Worm (Caenorhabditis elegans) whole organism, young adult: ENCODE data around the gene srt-33.
"Not testable (repeated sequence)": the region's sequence is repeated elsewhere in the genome, so short reads cannot be mapped to it uniquely, and the experiment has no call there.

Experiments used
- B0019.2 ChIP-seq: fragments of 200-800 bp; sonication (Bioruptor generic); conservative IDR thresholded peaks from 2 replicates; pipeline ENCODE4 v1.3.6; 2022; ENCODE audit warnings: missing genetic modification reagents, missing genetic modification characterization, missing compliant biosample characterization
- C06A6.2 ChIP-seq: fragments of 200-800 bp; sonication (Bioruptor generic); conservative IDR thresholded peaks from 2 replicates; pipeline ENCODE4 v1.3.6; 2022; ENCODE audit warnings: missing genetic modification characterization, missing compliant biosample characterization
- D2030.7 ChIP-seq: fragments of 200-800 bp; sonication (Bioruptor generic); IDR thresholded peaks from 2 replicates; pipeline ENCODE4 v1.3.6; 2022; ENCODE audit warnings: missing genetic modification reagents, missing genetic modification characterization, missing compliant biosample characterization
- F33H1.4 ChIP-seq: fragments of 200-800 bp; sonication (Bioruptor generic); IDR thresholded peaks from 2 replicates; pipeline ENCODE4 v1.3.6; 2022; ENCODE audit warnings: missing genetic modification reagents, missing genetic modification characterization, missing compliant biosample characterization
- F52B5.7 ChIP-seq: sonication (generic microtip); optimal IDR thresholded peaks from 2 replicates; lab custom pipeline; 2016; ENCODE audit warnings: mild to moderate bottlenecking, missing genetic modification characterization, missing compliant biosample characterization
- F57C9.4 ChIP-seq: sonication (generic microtip); optimal IDR thresholded peaks from 2 replicates; lab custom pipeline; 2017; ENCODE audit warnings: mild to moderate bottlenecking, missing genetic modification characterization, missing compliant biosample characterization
- K11D2.4 ChIP-seq: fragments of 200-800 bp; sonication (Bioruptor generic); IDR thresholded peaks from 2 replicates; pipeline ENCODE4 v1.3.6; 2022; ENCODE audit warnings: missing genetic modification reagents, missing genetic modification characterization, missing compliant biosample characterization
- Y56A3A.18 ChIP-seq: fragments of 200-800 bp; sonication (Bioruptor generic); IDR thresholded peaks from 2 replicates; pipeline ENCODE4 v1.3.6; 2022; ENCODE audit warnings: missing genetic modification reagents, missing genetic modification characterization, missing compliant biosample characterization
- Y79H2A.3 ChIP-seq: fragments of 200-800 bp; sonication (Bioruptor generic); conservative IDR thresholded peaks from 2 replicates; pipeline ENCODE4 v1.3.6; 2022; ENCODE audit warnings: missing genetic modification reagents, missing genetic modification characterization, missing compliant biosample characterization
- ZK185.1 ChIP-seq: sonication (generic microtip); optimal IDR thresholded peaks from 2 replicates; lab custom pipeline; 2016; ENCODE audit warnings: mild to moderate bottlenecking, missing genetic modification characterization, missing compliant biosample characterization; ENCODE audit not compliant: poor library complexity, severe bottlenecking
- attf-5 ChIP-seq: fragments of 200-800 bp; sonication (Bioruptor generic); optimal IDR thresholded peaks from 2 replicates; lab custom pipeline; 2018; ENCODE audit warnings: mild to moderate bottlenecking, missing genetic modification characterization, missing compliant biosample characterization
- attf-6 ChIP-seq: fragments of 200-800 bp; sonication (Bioruptor generic); IDR thresholded peaks from 2 replicates; pipeline ENCODE4 v1.3.6; 2022; ENCODE audit warnings: missing genetic modification reagents, missing genetic modification characterization, missing compliant biosample characterization
- dpff-1 ChIP-seq: sonication (generic microtip); optimal IDR thresholded peaks from 2 replicates; lab custom pipeline; 2017; ENCODE audit warnings: mild to moderate bottlenecking, missing genetic modification characterization, missing compliant biosample characterization
- him-1 ChIP-seq: sonication (generic microtip); optimal IDR thresholded peaks from 2 replicates; lab custom pipeline; 2016; ENCODE audit warnings: missing genotype, missing genetic modification reagents, missing genetic modification characterization, missing compliant biosample characterization
- hsf-1 ChIP-seq: fragments of 200-800 bp; sonication (Bioruptor generic); IDR thresholded peaks from 2 replicates; pipeline ENCODE4 v1.3.6; 2022; ENCODE audit warnings: missing genetic modification reagents, missing genetic modification characterization, missing compliant biosample characterization
- lag-1 ChIP-seq: fragments of 200-800 bp; sonication (Bioruptor generic); IDR thresholded peaks from 2 replicates; pipeline ENCODE4 v1.3.6; 2022; ENCODE audit warnings: missing genetic modification reagents, missing genetic modification characterization, missing compliant biosample characterization
- let-526 ChIP-seq: fragments of 200-800 bp; sonication (Bioruptor generic); IDR thresholded peaks from 2 replicates; pipeline ENCODE4 v1.3.6; 2022; ENCODE audit warnings: missing genetic modification reagents, missing genetic modification characterization, missing compliant biosample characterization
- let-607 ChIP-seq, 2 experiments: fragments of 200-800 bp in 1 of 2; sonication (Bioruptor generic) in 1 of 2; sonication (generic microtip) in 1 of 2; optimal IDR thresholded peaks; 2 replicates each; lab custom pipeline; 2016 to 2018; ENCODE audit warnings: mild to moderate bottlenecking in 2 of 2, missing compliant biosample characterization in 2 of 2, missing genetic modification characterization in 2 of 2, moderate library complexity in 2 of 2, missing genotype in 1 of 2
- lin-26 ChIP-seq: fragments of 200-800 bp; sonication (Bioruptor generic); IDR thresholded peaks from 2 replicates; pipeline ENCODE4 v1.3.6; 2022; ENCODE audit warnings: missing genetic modification reagents, missing genetic modification characterization, missing compliant biosample characterization
- lsl-1 ChIP-seq: fragments of 200-800 bp; sonication (Bioruptor generic); optimal IDR thresholded peaks from 2 replicates; lab custom pipeline; 2018; ENCODE audit warnings: mild to moderate bottlenecking, missing genetic modification characterization, moderate library complexity, missing compliant biosample characterization
- madf-6 ChIP-seq: fragments of 200-800 bp; sonication (Bioruptor generic); IDR thresholded peaks from 2 replicates; pipeline ENCODE4 v1.3.6; 2022; ENCODE audit warnings: missing genetic modification reagents, missing genetic modification characterization, missing compliant biosample characterization
- mcd-1 ChIP-seq: fragments of 200-800 bp; sonication (Bioruptor generic); IDR thresholded peaks from 2 replicates; pipeline ENCODE4 v1.3.6; 2022; ENCODE audit warnings: missing genetic modification reagents, missing genetic modification characterization, missing compliant biosample characterization
- mel-28 ChIP-seq: sonication (generic microtip); optimal IDR thresholded peaks from 2 replicates; lab custom pipeline; 2016; ENCODE audit warnings: borderline replicate concordance, mild to moderate bottlenecking, missing genetic modification characterization, missing compliant biosample characterization
- nhr-120 ChIP-seq: fragments of 200-800 bp; sonication (Bioruptor generic); IDR thresholded peaks from 2 replicates; pipeline ENCODE4 v1.3.6; 2022; ENCODE audit warnings: missing genetic modification characterization, missing compliant biosample characterization
- nhr-80 ChIP-seq: sonication (generic microtip); optimal IDR thresholded peaks from 2 replicates; lab custom pipeline; 2016; ENCODE audit warnings: missing genetic modification characterization, missing compliant biosample characterization
- nhr-90 ChIP-seq: sonication (generic microtip); optimal IDR thresholded peaks from 2 replicates; lab custom pipeline; 2016; ENCODE audit warnings: missing genotype, mild to moderate bottlenecking, missing genetic modification characterization, missing compliant biosample characterization
- snpc-1.1 ChIP-seq: sonication (generic microtip); optimal IDR thresholded peaks from 2 replicates; lab custom pipeline; 2017; ENCODE audit warnings: missing genetic modification characterization, mild to moderate bottlenecking, missing compliant biosample characterization, antibody characterized with exemption, moderate library complexity, missing genotype, missing genetic modification reagents; ENCODE audit not compliant: insufficient read depth
- snpc-1.3 ChIP-seq: sonication (generic microtip); optimal IDR thresholded peaks from 2 replicates; lab custom pipeline; 2017; ENCODE audit warnings: missing genetic modification characterization, mild to moderate bottlenecking, missing compliant biosample characterization, antibody characterized with exemption, moderate library complexity, missing genotype, missing genetic modification reagents; ENCODE audit not compliant: insufficient read depth
- snpc-4 ChIP-seq, 5 experiments: fragments of 150-350 bp in 1 of 5; sonication (generic microtip) in 4 of 5; optimal IDR thresholded peaks; 2 replicates each; lab custom pipeline; 2014 to 2018; ENCODE audit warnings: missing genetic modification characterization in 5 of 5, missing biosample characterization in 3 of 5, antibody characterized with exemption in 2 of 5, mild to moderate bottlenecking in 2 of 5, missing compliant biosample characterization in 2 of 5, missing genotype in 2 of 5, moderate library complexity in 2 of 5, missing genetic modification reagents in 1 of 5
- tbp1 ChIP-seq: fragments of 200-800 bp; sonication (Bioruptor generic); optimal IDR thresholded peaks from 2 replicates; lab custom pipeline; 2018; ENCODE audit warnings: mild to moderate bottlenecking, missing genetic modification characterization, missing compliant biosample characterization
- zim-3 ChIP-seq: sonication (generic microtip); optimal IDR thresholded peaks from 2 replicates; lab custom pipeline; 2017; ENCODE audit warnings: mild to moderate bottlenecking, missing genetic modification characterization, moderate library complexity, missing compliant biosample characterization

The srt-33 gene

ce11 chrV:14283241-14283640, 3.6 kb upstream of the srt-33 start, which contains the start of gene F40G12.10:
Gene F40G12.10 (plus strand): TSS chrV:14283541.
- TF ChIP-seq F52B5.7 (no peak), tbp1 (GFP tag; lab: Kevin White, UChicago) (no peak), nhr-80 (tag; lab: Kevin White, UChicago) (no peak), mel-28 (tag; lab: Kevin White, UChicago) (no peak), dpff-1 (tag; lab: Kevin White, UChicago) (no peak), F57C9.4 (tag; lab: Kevin White, UChicago) (no peak), Y56A3A.18 (no peak), C06A6.2 (no peak), let-607 (tag; optimal IDR thresholded peaks at IDR 0.05; lab: Kevin White, UChicago) (no peak), snpc-1.1 (tag; lab: Kevin White, UChicago) (no peak), lag-1 (GFP tag; lab: Robert Waterston, UW) (no peak), Y79H2A.3 (GFP tag; lab: Robert Waterston, UW) (no peak), nhr-90 (tag; lab: Kevin White, UChicago) (no peak)

ce11 chrV:14282222-14282709, 2.6 kb upstream of the srt-33 start, which contains the start of the genes srt-74 and F40G12.9:
Gene srt-74 (minus strand): TSS chrV:14282322.
Gene F40G12.9 (plus strand): TSS chrV:14282659.
- no peak for TF ChIP-seq attf-5 (GFP tag; lab: Kevin White, UChicago)
- TF ChIP-seq nhr-90 (tag; lab: Kevin White, UChicago), result no peak
- TF ChIP-seq let-526, result no peak
- TF ChIP-seq ZK185.1 (tag; lab: Kevin White, UChicago), result no peak
- TF ChIP-seq K11D2.4, result no peak

ce11 chrV:14277456-14277855, 2.2 kb downstream of the srt-33 start:
- TF ChIP-seq mcd-1 (GFP tag; lab: Robert Waterston, UW), result peak; percentile 52
- peak; percentile 19 for TF ChIP-seq lsl-1
- TF ChIP-seq F33H1.4 (GFP tag; lab: Robert Waterston, UW), result peak; percentile 25; the same call in 1 of the 2 replicates
- TF ChIP-seq B0019.2 (GFP tag; lab: Robert Waterston, UW), result 0 out of 2 replicates have a peak, but pooled peaks have one; percentile 19
- peak; percentile 43 for TF ChIP-seq snpc-1.3 (tag; lab: Kevin White, UChicago)
- 0 out of 2 replicates have a peak, but pooled peaks have one; percentile 23 for TF ChIP-seq hsf-1 (GFP tag; lab: Robert Waterston, UW)
- peak; percentile 78 for TF ChIP-seq snpc-4 (GFP tag; optimal IDR thresholded peaks at IDR 0.05; lab: Kevin White, UChicago)
- TF ChIP-seq snpc-4 (tag; optimal IDR thresholded peaks at IDR 0.05; lab: Kevin White, UChicago), result peak; percentile 68 to 93 (median 85)
- TF ChIP-seq lin-26 (GFP tag; lab: Robert Waterston, UW), result peak; percentile 53; the same call in 1 of the 2 replicates
- TF ChIP-seq attf-6 (GFP tag; lab: Robert Waterston, UW), result peak; percentile 87; the same call in 1 of the 2 replicates
- TF ChIP-seq tbp1 (GFP tag; lab: Kevin White, UChicago), result peak; percentile 51
- peak; percentile 87 for TF ChIP-seq him-1 (tag; lab: Kevin White, UChicago)
- peak; percentile 48 for TF ChIP-seq D2030.7 (GFP tag; lab: Robert Waterston, UW)
- TF ChIP-seq snpc-1.1 (tag; lab: Kevin White, UChicago), result peak; percentile 90
- TF ChIP-seq madf-6 (GFP tag; lab: Robert Waterston, UW), result peak; percentile 55

ce11 chrV:14274268-14274667, 5.4 kb downstream of the srt-33 start, which contains the start of gene F40G12.7:
Gene F40G12.7 (plus strand): TSS chrV:14274568.
- TF ChIP-seq nhr-120 (GFP tag; lab: Robert Waterston, UW); zim-3 (tag; lab: Kevin White, UChicago); lsl-1: not testable (repeated sequence)
